Worm (Caenorhabditis elegans) whole organism, young adult: ENCODE measurements around the gene R13A1.10.

ENCODE experiments used
- F10E7.11 ChIP-seq: sonication (generic microtip); optimal IDR thresholded peaks from 2 replicates; lab custom pipeline; 2017; ENCODE audit warnings: mild to moderate bottlenecking, missing genetic modification characterization, moderate library complexity, missing compliant biosample characterization
- F23B12.7 ChIP-seq: sonication (generic microtip); optimal IDR thresholded peaks from 2 replicates; lab custom pipeline; 2017; ENCODE audit warnings: missing genetic modification characterization, mild to moderate bottlenecking, missing compliant biosample characterization, antibody characterized with exemption, moderate library complexity; ENCODE audit not compliant: insufficient read depth
- K11D2.4 ChIP-seq: fragments of 200-800 bp; sonication (Bioruptor generic); IDR thresholded peaks from 2 replicates; pipeline ENCODE4 v1.3.6; 2022; ENCODE audit warnings: missing genetic modification reagents, missing genetic modification characterization, missing compliant biosample characterization
- T07F8.4 ChIP-seq: sonication (generic microtip); optimal IDR thresholded peaks from 2 replicates; lab custom pipeline; 2016; ENCODE audit warnings: mild to moderate bottlenecking, missing genetic modification characterization, moderate library complexity, missing compliant biosample characterization
- T26A5.8 ChIP-seq: sonication (generic microtip); optimal IDR thresholded peaks from 2 replicates; lab custom pipeline; 2016; ENCODE audit warnings: missing genetic modification characterization, missing compliant biosample characterization
- akir-1 ChIP-seq: fragments of 200-800 bp; sonication (Bioruptor generic); optimal IDR thresholded peaks from 2 replicates; lab custom pipeline; 2018; ENCODE audit warnings: mild to moderate bottlenecking, missing genetic modification characterization, moderate library complexity, missing compliant biosample characterization
- aptf-3 ChIP-seq: fragments of 200-800 bp; sonication (Bioruptor generic); IDR thresholded peaks from 2 replicates; pipeline ENCODE4 v1.3.6; 2022; ENCODE audit warnings: missing genetic modification characterization, missing compliant biosample characterization
- athp-1 ChIP-seq: sonication (generic microtip); optimal IDR thresholded peaks from 2 replicates; lab custom pipeline; 2017; ENCODE audit warnings: mild to moderate bottlenecking, missing genetic modification characterization, missing compliant biosample characterization
- attf-5 ChIP-seq: fragments of 200-800 bp; sonication (Bioruptor generic); optimal IDR thresholded peaks from 2 replicates; lab custom pipeline; 2018; ENCODE audit warnings: mild to moderate bottlenecking, missing genetic modification characterization, missing compliant biosample characterization
- cebp-2 ChIP-seq: fragments of 200-800 bp; sonication (Bioruptor generic); IDR thresholded peaks from 2 replicates; pipeline ENCODE4 v1.3.6; 2022; ENCODE audit warnings: missing genetic modification characterization, missing compliant biosample characterization
- ceh-100 ChIP-seq: fragments of 200-800 bp; sonication (Bioruptor generic); IDR thresholded peaks from 2 replicates; pipeline ENCODE4 v1.3.6; 2022; ENCODE audit warnings: missing genetic modification reagents, missing genetic modification characterization, missing compliant biosample characterization
- ceh-27 ChIP-seq: fragments of 200-800 bp; sonication (Bioruptor generic); optimal IDR thresholded peaks from 2 replicates; lab custom pipeline; 2018; ENCODE audit warnings: mild to moderate bottlenecking, missing genetic modification characterization, moderate library complexity, missing compliant biosample characterization
- ceh-58 ChIP-seq: fragments of 200-800 bp; sonication (Bioruptor generic); IDR thresholded peaks from 2 replicates; pipeline ENCODE4 v1.3.6; 2022; ENCODE audit warnings: missing genetic modification characterization, missing compliant biosample characterization
- ceh-91 ChIP-seq: fragments of 200-800 bp; sonication (Bioruptor generic); IDR thresholded peaks from 2 replicates; pipeline ENCODE4 v1.3.6; 2022; ENCODE audit warnings: missing genetic modification reagents, missing genetic modification characterization, missing compliant biosample characterization
- chd-7 ChIP-seq: sonication (generic microtip); optimal IDR thresholded peaks from 2 replicates; lab custom pipeline; 2016; ENCODE audit warnings: mild to moderate bottlenecking, missing genetic modification characterization, moderate library complexity, missing compliant biosample characterization
- die-1 ChIP-seq: sonication (generic microtip); optimal IDR thresholded peaks from 2 replicates; lab custom pipeline; 2016; ENCODE audit warnings: missing genotype, mild to moderate bottlenecking, missing genetic modification characterization, missing compliant biosample characterization
- dox-1 ChIP-seq: fragments of 200-800 bp; sonication (Bioruptor generic); IDR thresholded peaks from 2 replicates; pipeline ENCODE4 v1.3.6; 2022; ENCODE audit warnings: missing genetic modification reagents, missing genetic modification characterization, missing compliant biosample characterization
- dpff-1 ChIP-seq: sonication (generic microtip); optimal IDR thresholded peaks from 2 replicates; lab custom pipeline; 2017; ENCODE audit warnings: mild to moderate bottlenecking, missing genetic modification characterization, missing compliant biosample characterization
- dpl-1 ChIP-seq: fragments of 150-350 bp; optimal IDR thresholded peaks from 2 replicates; lab custom pipeline; 2014; ENCODE audit warnings: missing biosample characterization, missing genetic modification reagents, missing genetic modification characterization
- efl-1 ChIP-seq: fragments of 150-350 bp; optimal IDR thresholded peaks from 2 replicates; lab custom pipeline; 2014; ENCODE audit warnings: missing biosample characterization, missing genetic modification reagents, missing genetic modification characterization
- ets-4 ChIP-seq: fragments of 200-800 bp; sonication (Bioruptor generic); optimal IDR thresholded peaks from 2 replicates; lab custom pipeline; 2018; ENCODE audit warnings: mild to moderate bottlenecking, missing genetic modification characterization, missing compliant biosample characterization
- fkh-3 ChIP-seq: sonication (generic microtip); optimal IDR thresholded peaks from 2 replicates; lab custom pipeline; 2016; ENCODE audit warnings: mild to moderate bottlenecking, missing genetic modification characterization, missing compliant biosample characterization
- lin-35 ChIP-seq, 3 experiments: fragments of 150-350 bp in 2 of 3; sonication (generic microtip) in 1 of 3; optimal IDR thresholded peaks; 2 replicates each; lab custom pipeline; 2014 to 2018; ENCODE audit warnings: missing biosample characterization in 3 of 3, missing genetic modification characterization in 3 of 3, missing genetic modification reagents in 3 of 3
- lin-40 ChIP-seq: sonication (generic microtip); optimal IDR thresholded peaks from 2 replicates; lab custom pipeline; 2016; ENCODE audit warnings: missing genetic modification characterization, mild to moderate bottlenecking, missing compliant biosample characterization, missing genotype, missing genetic modification reagents
- madf-10 ChIP-seq: sonication (generic microtip); optimal IDR thresholded peaks from 2 replicates; lab custom pipeline; 2016; ENCODE audit warnings: mild to moderate bottlenecking, missing genetic modification characterization, missing compliant biosample characterization
- madf-3 ChIP-seq: fragments of 200-800 bp; sonication (Bioruptor generic); IDR thresholded peaks from 2 replicates; pipeline ENCODE4 v1.3.6; 2022; ENCODE audit warnings: missing genetic modification reagents, missing genetic modification characterization, missing compliant biosample characterization
- madf-8 ChIP-seq: fragments of 200-800 bp; sonication (Bioruptor generic); conservative IDR thresholded peaks from 2 replicates; pipeline ENCODE4 v1.3.6; 2022; ENCODE audit warnings: missing genetic modification reagents, missing genetic modification characterization, missing compliant biosample characterization
- mel-28 ChIP-seq: sonication (generic microtip); optimal IDR thresholded peaks from 2 replicates; lab custom pipeline; 2016; ENCODE audit warnings: borderline replicate concordance, mild to moderate bottlenecking, missing genetic modification characterization, missing compliant biosample characterization
- mes-4 ChIP-seq: sonication (generic microtip); optimal IDR thresholded peaks from 2 replicates; lab custom pipeline; 2016; ENCODE audit warnings: missing genotype, missing genetic modification characterization, missing compliant biosample characterization
- mxl-1 ChIP-seq: sonication (generic microtip); optimal IDR thresholded peaks from 2 replicates; lab custom pipeline; 2016; ENCODE audit warnings: missing genetic modification characterization, missing compliant biosample characterization
- nfya-2 ChIP-seq: fragments of 200-800 bp; sonication (Bioruptor generic); IDR thresholded peaks from 2 replicates; pipeline ENCODE4 v1.3.6; 2022; ENCODE audit warnings: missing genetic modification reagents, missing genetic modification characterization, missing compliant biosample characterization
- nhr-27 ChIP-seq: fragments of 200-800 bp; sonication (Bioruptor generic); optimal IDR thresholded peaks from 2 replicates; lab custom pipeline; 2018; ENCODE audit warnings: mild to moderate bottlenecking, missing genetic modification characterization, moderate library complexity, missing compliant biosample characterization
- nhr-80 ChIP-seq: sonication (generic microtip); optimal IDR thresholded peaks from 2 replicates; lab custom pipeline; 2016; ENCODE audit warnings: missing genetic modification characterization, missing compliant biosample characterization
- nhr-90 ChIP-seq: sonication (generic microtip); optimal IDR thresholded peaks from 2 replicates; lab custom pipeline; 2016; ENCODE audit warnings: missing genotype, mild to moderate bottlenecking, missing genetic modification characterization, missing compliant biosample characterization
- repo-1 ChIP-seq: sonication (generic microtip); optimal IDR thresholded peaks from 2 replicates; lab custom pipeline; 2017; ENCODE audit warnings: mild to moderate bottlenecking, missing genetic modification characterization, missing compliant biosample characterization
- somi-1 ChIP-seq: fragments of 200-800 bp; sonication (Bioruptor generic); optimal IDR thresholded peaks from 2 replicates; lab custom pipeline; 2018; ENCODE audit warnings: mild to moderate bottlenecking, missing genetic modification characterization, missing compliant biosample characterization
- tbp1 ChIP-seq: fragments of 200-800 bp; sonication (Bioruptor generic); optimal IDR thresholded peaks from 2 replicates; lab custom pipeline; 2018; ENCODE audit warnings: mild to moderate bottlenecking, missing genetic modification characterization, missing compliant biosample characterization
- tbx-9 ChIP-seq: sonication (generic microtip); optimal IDR thresholded peaks from 2 replicates; lab custom pipeline; 2016; ENCODE audit warnings: borderline replicate concordance, missing genetic modification characterization, inconsistent platforms, missing compliant biosample characterization
- tlf-1 ChIP-seq: fragments of 200-800 bp; sonication (Bioruptor generic); optimal IDR thresholded peaks from 2 replicates; lab custom pipeline; 2018; ENCODE audit warnings: mild to moderate bottlenecking, missing genetic modification characterization, missing compliant biosample characterization
- xnd-1 ChIP-seq: sonication (generic microtip); optimal IDR thresholded peaks from 2 replicates; lab custom pipeline; 2016; ENCODE audit warnings: missing genotype, missing genetic modification reagents, missing genetic modification characterization, missing compliant biosample characterization
- zfh-2 ChIP-seq: fragments of 200-800 bp; sonication (Bioruptor generic); conservative IDR thresholded peaks from 2 replicates; pipeline ENCODE4 v1.3.6; 2022; ENCODE audit warnings: missing genetic modification reagents, missing genetic modification characterization, missing compliant biosample characterization
- ztf-22 ChIP-seq: fragments of 200-800 bp; sonication (Bioruptor generic); optimal IDR thresholded peaks from 2 replicates; lab custom pipeline; 2018; ENCODE audit warnings: mild to moderate bottlenecking, missing genetic modification characterization, moderate library complexity, missing compliant biosample characterization
- ztf-28 ChIP-seq: fragments of 200-800 bp; sonication (Bioruptor generic); IDR thresholded peaks from 2 replicates; pipeline ENCODE4 v1.3.6; 2022; ENCODE audit warnings: missing genetic modification reagents, missing genetic modification characterization, missing compliant biosample characterization
- ztf-3 ChIP-seq: fragments of 200-800 bp; sonication (Bioruptor generic); optimal IDR thresholded peaks from 2 replicates; lab custom pipeline; 2018; ENCODE audit warnings: mild to moderate bottlenecking, missing genetic modification characterization, missing compliant biosample characterization
- ztf-6 ChIP-seq: fragments of 200-800 bp; sonication (Bioruptor generic); IDR thresholded peaks from 2 replicates; pipeline ENCODE4 v1.3.6; 2022; ENCODE audit warnings: missing genetic modification reagents, missing genetic modification characterization, missing compliant biosample characterization

Gene R13A1.10

DNA sequence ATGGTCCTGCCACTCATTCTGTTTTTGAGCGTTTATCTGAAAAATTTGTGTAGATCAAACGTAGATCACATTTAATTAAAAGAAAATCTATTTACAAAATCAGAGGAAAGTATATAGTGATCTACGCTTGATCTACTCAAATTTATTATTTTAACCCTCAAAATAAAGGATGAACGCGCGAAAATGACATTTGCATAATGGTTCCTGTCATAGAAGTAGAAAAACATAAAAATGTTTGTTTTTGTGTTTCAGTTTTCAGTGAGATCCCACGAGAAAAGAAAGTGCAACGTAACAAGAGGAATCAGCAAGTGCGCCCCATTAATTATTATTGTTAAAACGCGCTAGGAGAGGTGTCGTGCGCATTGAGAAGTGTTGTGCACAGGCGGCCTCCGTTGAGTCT lies 15.7 kb downstream of the R13A1.10 start (continued):
- no peak for TF ChIP-seq tbp1 (GFP tag; lab: Kevin White, UChicago)
- no peak for TF ChIP-seq F23B12.7
- TF ChIP-seq zfh-2 (GFP tag; lab: Robert Waterston, UW): no peak
- TF ChIP-seq ceh-100 (GFP tag; lab: Robert Waterston, UW): no peak
- no peak for TF ChIP-seq ets-4 (GFP tag; lab: Kevin White, UChicago)
- peak; percentile 5 for TF ChIP-seq die-1 (tag; lab: Kevin White, UChicago)
- TF ChIP-seq somi-1 (GFP tag; lab: Kevin White, UChicago): no peak
- TF ChIP-seq dox-1: no peak
- TF ChIP-seq ceh-91 (GFP tag; lab: Robert Waterston, UW): 0 out of 2 replicates have a peak, but pooled peaks have one; percentile 16
- no peak for TF ChIP-seq K11D2.4 (GFP tag; lab: Robert Waterston, UW)
- peak; percentile 42 for TF ChIP-seq xnd-1 (tag; lab: Kevin White, UChicago)
- peak; percentile 67 for TF ChIP-seq madf-8 (GFP tag; lab: Robert Waterston, UW)
- TF ChIP-seq chd-7 (tag; lab: Kevin White, UChicago): no peak
- TF ChIP-seq efl-1 (GFP tag; lab: Kevin White, UChicago): peak; percentile 81
- no peak for TF ChIP-seq lin-40 (tag; lab: Kevin White, UChicago)

DNA sequence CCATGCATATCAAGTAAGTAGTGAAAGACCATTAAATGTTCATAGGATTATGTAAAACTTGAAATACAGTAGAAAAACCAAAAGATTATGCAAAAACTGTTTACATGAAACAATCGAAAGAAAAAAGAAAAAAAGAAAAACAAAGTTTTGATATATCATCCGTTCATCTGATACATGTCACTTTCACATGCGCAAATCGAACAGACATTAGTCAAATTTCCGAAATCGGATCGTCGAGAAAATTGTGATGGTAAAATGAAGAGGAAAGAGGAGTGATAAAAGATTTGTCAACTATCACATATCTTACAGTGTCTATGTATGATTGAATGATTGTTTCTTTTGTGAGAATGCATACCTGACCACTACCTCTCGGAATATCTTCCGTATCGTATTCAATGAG lies 18.0 kb downstream of the R13A1.10 start:
- no peak for TF ChIP-seq somi-1 (GFP tag; lab: Kevin White, UChicago)
- no peak for TF ChIP-seq ceh-27 (GFP tag; lab: Kevin White, UChicago)
- TF ChIP-seq madf-10: no peak
- TF ChIP-seq ceh-58: no peak
- no peak for TF ChIP-seq mel-28 (tag; lab: Kevin White, UChicago)
- no peak for TF ChIP-seq attf-5 (GFP tag; lab: Kevin White, UChicago)

DNA sequence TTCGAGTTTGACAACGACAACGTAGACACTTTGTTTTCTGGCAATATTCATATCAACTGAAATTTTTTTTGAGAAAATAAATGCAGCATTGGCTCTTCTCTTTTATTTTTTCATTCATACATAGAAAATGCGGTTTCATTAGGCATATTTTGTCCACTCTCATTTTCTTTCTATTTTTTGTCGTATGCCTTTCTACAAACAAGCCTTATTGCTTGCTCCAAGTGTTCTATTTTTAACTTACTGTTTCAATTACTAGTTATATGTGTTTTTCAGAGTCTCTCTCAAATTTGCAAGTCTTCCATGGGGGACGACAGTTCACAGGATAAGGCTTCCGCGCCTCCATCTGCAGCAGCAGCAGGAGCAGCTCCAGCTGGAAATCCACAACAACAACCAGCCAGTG lies 21.0 kb downstream of the R13A1.10 start, which contains the start of gene kcc-1:
Gene kcc-1 (plus strand): TSS at position 301 of the 400 bp plus-strand sequence.
- TF ChIP-seq mxl-1 (tag; lab: Kevin White, UChicago) (no peak), ztf-6 (GFP tag; lab: Robert Waterston, UW) (no peak), tbx-9 (tag; lab: Kevin White, UChicago) (no peak), nfya-2 (no peak), ztf-3 (GFP tag; lab: Kevin White, UChicago) (no peak), nhr-80 (tag; lab: Kevin White, UChicago) (no peak), dpff-1 (no peak), mes-4 (tag; lab: Kevin White, UChicago) (no peak), athp-1 (tag; lab: Kevin White, UChicago) (no peak), efl-1 (GFP tag; lab: Kevin White, UChicago) (no peak), ztf-28 (GFP tag; lab: Robert Waterston, UW) (no peak), repo-1 (no peak), fkh-3 (no peak)

DNA sequence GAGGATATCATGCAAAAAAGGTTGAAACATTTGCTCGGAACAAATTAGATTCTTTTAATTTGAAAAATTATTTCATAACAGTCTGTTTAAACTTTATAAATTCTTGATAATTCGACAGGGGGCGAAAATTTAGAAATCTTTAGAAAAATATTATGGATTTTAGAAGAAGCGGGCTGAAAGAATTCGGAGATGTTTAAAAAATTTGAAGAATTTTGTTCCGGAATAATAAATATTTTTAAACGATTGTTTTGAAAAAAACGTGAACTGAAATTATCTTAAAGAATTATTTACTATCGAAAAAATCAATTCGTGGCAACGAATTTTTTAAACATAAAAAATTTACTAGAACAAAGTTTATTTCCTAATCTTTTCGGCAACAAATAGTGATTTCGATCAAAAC lies 23.3 kb downstream of the R13A1.10 start, which contains the start of gene R13A1.3:
Gene R13A1.3 (plus strand): TSS at position 301 of the 400 bp plus-strand sequence.
- TF ChIP-seq tlf-1 (GFP tag; lab: Kevin White, UChicago): no peak
- no peak for TF ChIP-seq nhr-90 (tag; lab: Kevin White, UChicago)
- TF ChIP-seq F10E7.11 (tag; lab: Kevin White, UChicago): no peak
- TF ChIP-seq lin-35 (GFP tag; optimal IDR thresholded peaks at IDR 0.05; lab: Kevin White, UChicago): no peak
- no peak for TF ChIP-seq ztf-22 (GFP tag; lab: Kevin White, UChicago)
- no peak for TF ChIP-seq nhr-80 (tag; lab: Kevin White, UChicago)
- no peak for TF ChIP-seq K11D2.4 (GFP tag; lab: Robert Waterston, UW)
- no peak for TF ChIP-seq nhr-27 (tag; lab: Kevin White, UChicago)
- no peak for TF ChIP-seq akir-1 (GFP tag; lab: Kevin White, UChicago)
- no peak for TF ChIP-seq ceh-100 (GFP tag; lab: Robert Waterston, UW)
- TF ChIP-seq cebp-2: no peak
- no peak for TF ChIP-seq T07F8.4 (tag; lab: Kevin White, UChicago)
- no peak for TF ChIP-seq aptf-3 (GFP tag; lab: Robert Waterston, UW)
- TF ChIP-seq madf-3 (GFP tag; lab: Robert Waterston, UW): no peak
- no peak for TF ChIP-seq T26A5.8 (tag; lab: Kevin White, UChicago)
- TF ChIP-seq efl-1 (GFP tag; lab: Kevin White, UChicago): no peak
- TF ChIP-seq dox-1: no peak
- no peak for TF ChIP-seq chd-7 (tag; lab: Kevin White, UChicago)
- TF ChIP-seq dpl-1 (GFP tag; lab: Kevin White, UChicago): no peak
